Worm (Caenorhabditis elegans) whole organism, L4 larva: ENCODE measurements around the gene srsx-14.

Experiments
- R02D3.7 ChIP-seq: fragments of 150-350 bp; sonication (generic microtip); optimal IDR thresholded peaks from 3 replicates; lab custom pipeline; 2014; ENCODE audit warnings: missing biosample characterization, missing genetic modification characterization
- dve-1 ChIP-seq: sonication (generic microtip); optimal IDR thresholded peaks from 2 replicates; lab custom pipeline; 2017; ENCODE audit warnings: antibody characterized with exemption, mild to moderate bottlenecking, missing genetic modification characterization, missing compliant biosample characterization; ENCODE audit not compliant: insufficient read depth
- fkh-10 ChIP-seq: fragments of 150-350 bp; optimal IDR thresholded peaks from 2 replicates; lab custom pipeline; 2014; ENCODE audit warnings: missing biosample characterization, missing genetic modification reagents, missing genetic modification characterization
- fos-1 ChIP-seq: fragments of 150-350 bp; optimal IDR thresholded peaks from 2 replicates; lab custom pipeline; 2014; ENCODE audit warnings: missing biosample characterization, missing genetic modification characterization
- lin-13 ChIP-seq: fragments of 150-350 bp; optimal IDR thresholded peaks from 2 replicates; lab custom pipeline; 2014; ENCODE audit warnings: missing biosample characterization, missing genetic modification reagents, missing genetic modification characterization
- mdl-1 ChIP-seq, 2 experiments: fragments of 150-350 bp in 1 of 2; sonication (generic microtip) in 1 of 2; optimal IDR thresholded peaks; 2 replicates each; lab custom pipeline; 2014 to 2017; ENCODE audit warnings: missing biosample characterization in 2 of 2, missing genetic modification characterization in 2 of 2
- vab-7 ChIP-seq: fragments of 200-800 bp; sonication (Bioruptor generic); IDR thresholded peaks from 2 replicates; pipeline ENCODE4 v1.3.6; 2022; ENCODE audit warnings: missing genetic modification reagents, missing genetic modification characterization, missing compliant biosample characterization

- TF ChIP-seq dve-1 (no peak), fos-1 (tag; lab: Kevin White, UChicago) (no peak), fkh-10 (GFP tag; lab: Kevin White, UChicago) (no peak), mdl-1 (tag; optimal IDR thresholded peaks at IDR 0.05; lab: Kevin White, UChicago) (no peak), vab-7 (GFP tag; lab: Robert Waterston, UW) (no peak), R02D3.7 (tag; lab: Kevin White, UChicago) (no peak), lin-13 (no peak)
These were observed 46.2 kb downstream of the srsx-14 start for ce11 chrIV:5580588-5581308.
